Fruit fly (Drosophila melanogaster): ENCODE results near the gene CG17380.

- peak; percentile 37 for TF ChIP-seq CG8478 (optimal IDR thresholded peaks at IDR 0.05)
- TF ChIP-seq CTCF (optimal IDR thresholded peaks at IDR 0.05): no peak
Observed at dm6 chr3R:23360356-23360755, 43.2 kb downstream of the CG17380 start.
